Fruit fly (Drosophila melanogaster) whole organism, embryonic: Measurements from ENCODE around the gene CG11374.

Experiments used
- Adf1 ChIP-seq: fragments of 200-800 bp; sonication (Bioruptor generic); IDR thresholded peaks from 2 replicates; pipeline ENCODE4 v1.3.6; 2022; ENCODE audit warnings: missing biosample characterization, missing genetic modification characterization
- Bgb ChIP-seq: fragments of 200-800 bp; sonication (Bioruptor generic); IDR thresholded peaks from 2 replicates; pipeline ENCODE4 v1.3.6; 2022; ENCODE audit warnings: missing biosample characterization, missing genetic modification characterization; ENCODE audit not compliant: partially characterized antibody
- Blimp-1 ChIP-seq: fragments of 200-800 bp; sonication (Bioruptor generic); optimal IDR thresholded peaks from 3 replicates; lab custom pipeline; 2018; ENCODE audit warnings: missing biosample characterization, missing genetic modification characterization, mild to moderate bottlenecking, moderate library complexity, missing genetic modification reagents
- CG10147 ChIP-seq: fragments of 200-800 bp; sonication (Bioruptor generic); optimal IDR thresholded peaks from 2 replicates; lab custom pipeline; 2019; ENCODE audit warnings: missing biosample characterization, mild to moderate bottlenecking, missing genetic modification characterization, moderate library complexity
- CG10267 ChIP-seq: fragments of 200-800 bp; sonication (Bioruptor generic); optimal IDR thresholded peaks from 2 replicates; lab custom pipeline; 2018; ENCODE audit warnings: missing biosample characterization, mild to moderate bottlenecking, missing genetic modification characterization, moderate library complexity
- CG10321 ChIP-seq: fragments of 200-800 bp; sonication (Bioruptor generic); IDR thresholded peaks from 2 replicates; pipeline ENCODE4 v1.3.6; 2022; ENCODE audit warnings: missing biosample characterization, missing genetic modification characterization
- CG10565 ChIP-seq: fragments of 200-800 bp; sonication (Bioruptor generic); optimal IDR thresholded peaks from 3 replicates; lab custom pipeline; 2016; ENCODE audit warnings: missing biosample characterization, mild to moderate bottlenecking, missing genetic modification characterization
- CG12236 ChIP-seq: fragments of 200-800 bp; sonication (Bioruptor generic); optimal IDR thresholded peaks from 2 replicates; lab custom pipeline; 2016; ENCODE audit warnings: missing biosample characterization, missing genetic modification characterization
- CG12769 ChIP-seq: fragments of 200-800 bp; sonication (Bioruptor generic); optimal IDR thresholded peaks from 2 replicates; lab custom pipeline; 2019; ENCODE audit warnings: missing biosample characterization, mild to moderate bottlenecking, missing genetic modification characterization, moderate library complexity
- CG13624 ChIP-seq: fragments of 200-800 bp; sonication (Bioruptor generic); optimal IDR thresholded peaks from 2 replicates; lab custom pipeline; 2016; ENCODE audit warnings: missing biosample characterization, missing genetic modification characterization
- CG14667 ChIP-seq: fragments of 200-800 bp; sonication (Bioruptor generic); IDR thresholded peaks from 2 replicates; pipeline ENCODE4 v1.3.6; 2022; ENCODE audit warnings: missing biosample characterization, missing genetic modification characterization
- CG14710 ChIP-seq: fragments of 200-800 bp; sonication (Bioruptor generic); optimal IDR thresholded peaks from 3 replicates; lab custom pipeline; 2019; ENCODE audit warnings: missing biosample characterization, mild to moderate bottlenecking, missing genetic modification characterization, moderate library complexity
- CG1529 ChIP-seq: fragments of 200-800 bp; sonication (Bioruptor generic); optimal IDR thresholded peaks from 3 replicates; lab custom pipeline; 2018; ENCODE audit warnings: missing biosample characterization, missing genetic modification characterization
- CG15601 ChIP-seq: fragments of 200-800 bp; sonication (Bioruptor generic); optimal IDR thresholded peaks from 3 replicates; lab custom pipeline; 2019; ENCODE audit warnings: missing biosample characterization, mild to moderate bottlenecking, missing genetic modification characterization, moderate library complexity
- CG17802 ChIP-seq: fragments of 200-800 bp; sonication (Bioruptor generic); optimal IDR thresholded peaks from 2 replicates; lab custom pipeline; 2018; ENCODE audit warnings: missing biosample characterization, mild to moderate bottlenecking, missing genetic modification characterization, moderate library complexity
- CG2202 ChIP-seq: fragments of 200-800 bp; sonication (Bioruptor generic); optimal IDR thresholded peaks from 2 replicates; lab custom pipeline; 2018; ENCODE audit warnings: missing biosample characterization, mild to moderate bottlenecking, missing genetic modification characterization
- CG6683 ChIP-seq: fragments of 200-800 bp; sonication (Bioruptor generic); optimal IDR thresholded peaks from 2 replicates; lab custom pipeline; 2017; ENCODE audit warnings: missing biosample characterization, mild to moderate bottlenecking, missing genetic modification characterization, missing genetic modification reagents
- CG6791 ChIP-seq: fragments of 200-800 bp; sonication (Bioruptor generic); IDR thresholded peaks from 3 replicates; pipeline ENCODE4 v1.3.6; 2022; ENCODE audit warnings: missing biosample characterization, missing genetic modification characterization; ENCODE audit not compliant: partially characterized antibody
- CG6854 ChIP-seq: fragments of 200-800 bp; sonication (Bioruptor generic); optimal IDR thresholded peaks from 3 replicates; lab custom pipeline; 2017; ENCODE audit warnings: missing biosample characterization, mild to moderate bottlenecking, missing genetic modification characterization
- CG7357 ChIP-seq: fragments of 200-800 bp; sonication (Bioruptor generic); IDR thresholded peaks from 3 replicates; pipeline ENCODE4 v1.3.6; 2022; ENCODE audit warnings: missing biosample characterization, missing genetic modification characterization
- CG9797 ChIP-seq: fragments of 200-800 bp; sonication (Bioruptor generic); optimal IDR thresholded peaks from 3 replicates; lab custom pipeline; 2018; ENCODE audit warnings: missing biosample characterization, mild to moderate bottlenecking, missing genetic modification characterization
- Deaf1 ChIP-seq: fragments of 200-800 bp; optimal IDR thresholded peaks from 3 replicates; lab custom pipeline; 2019; ENCODE audit warnings: missing biosample characterization, mild to moderate bottlenecking, missing genetic modification characterization, moderate library complexity
- HHEX ChIP-seq: fragments of 200-800 bp; sonication (Bioruptor generic); optimal IDR thresholded peaks from 3 replicates; lab custom pipeline; 2017; ENCODE audit warnings: missing biosample characterization, mild to moderate bottlenecking, missing genetic modification characterization, missing genetic modification reagents
- MTF-1 ChIP-seq: fragments of 200-800 bp; sonication (Bioruptor generic); optimal IDR thresholded peaks from 2 replicates; lab custom pipeline; 2018; ENCODE audit warnings: missing biosample characterization, mild to moderate bottlenecking, missing genetic modification characterization, borderline replicate concordance
- Max ChIP-seq: fragments of 200-800 bp; sonication (Bioruptor generic); optimal IDR thresholded peaks from 2 replicates; lab custom pipeline; 2016; ENCODE audit warnings: missing biosample characterization, mild to moderate bottlenecking, missing genetic modification characterization
- NC2β ChIP-seq: fragments of 200-800 bp; sonication (Bioruptor generic); optimal IDR thresholded peaks from 2 replicates; lab custom pipeline; 2016; ENCODE audit warnings: missing biosample characterization, missing genetic modification characterization
- Nf-YB ChIP-seq: fragments of 200-800 bp; sonication (Bioruptor generic); optimal IDR thresholded peaks from 3 replicates; lab custom pipeline; 2019; ENCODE audit warnings: missing biosample characterization, mild to moderate bottlenecking, missing genetic modification characterization, moderate library complexity
- NfI ChIP-seq: fragments of 200-800 bp; sonication (Bioruptor generic); optimal IDR thresholded peaks from 3 replicates; lab custom pipeline; 2018; ENCODE audit warnings: missing biosample characterization, mild to moderate bottlenecking, missing genetic modification characterization, moderate library complexity
- Trl ChIP-seq, 3 experiments: fragments of >200 bp in 2 of 3; fragments of 200-800 bp in 1 of 3; sonication (Bioruptor generic) in 1 of 3; optimal IDR thresholded peaks; 2 replicates in 1 of 3; 3 replicates in 2 of 3; lab custom pipeline; 2016 to 2017; ENCODE audit warnings: missing biosample characterization in 1 of 3, missing genetic modification characterization in 1 of 3
- Xrp1 ChIP-seq: fragments of 200-800 bp; sonication (Bioruptor generic); IDR thresholded peaks from 2 replicates; pipeline ENCODE4 v1.3.6; 2022; ENCODE audit warnings: missing biosample characterization, missing genetic modification characterization
- ase ChIP-seq: fragments of 200-800 bp; sonication (Bioruptor generic); IDR thresholded peaks from 3 replicates; pipeline ENCODE4 v1.3.6; 2022; ENCODE audit warnings: missing biosample characterization, missing genetic modification characterization
- bab2 ChIP-seq: fragments of 200-800 bp; sonication (Bioruptor generic); optimal IDR thresholded peaks from 2 replicates; lab custom pipeline; 2016; ENCODE audit warnings: missing biosample characterization, missing genetic modification characterization
- bcd ChIP-seq: fragments of 200-800 bp; sonication (Bioruptor generic); optimal IDR thresholded peaks from 2 replicates; lab custom pipeline; 2017; ENCODE audit warnings: missing biosample characterization, mild to moderate bottlenecking, missing genetic modification characterization
- chinmo ChIP-seq: fragments of 200-800 bp; sonication (Bioruptor generic); IDR thresholded peaks from 4 replicates; pipeline ENCODE4 v1.3.6; 2022; ENCODE audit warnings: missing biosample characterization, missing genetic modification characterization; ENCODE audit not compliant: partially characterized antibody
- dmrt11E ChIP-seq: fragments of 200-800 bp; sonication (Bioruptor generic); optimal IDR thresholded peaks from 3 replicates; lab custom pipeline; 2018; ENCODE audit warnings: missing biosample characterization, mild to moderate bottlenecking, missing genetic modification characterization, moderate library complexity
- en ChIP-seq: fragments of 200-800 bp; sonication (Bioruptor generic); optimal IDR thresholded peaks from 2 replicates; lab custom pipeline; 2016; ENCODE audit warnings: missing biosample characterization, missing genetic modification characterization
- ftz-f1 ChIP-seq: fragments of 200-800 bp; sonication (Bioruptor generic); optimal IDR thresholded peaks from 2 replicates; lab custom pipeline; 2016; ENCODE audit warnings: missing biosample characterization, missing genetic modification characterization
- fu2 ChIP-seq: fragments of 200-800 bp; sonication (Bioruptor generic); optimal IDR thresholded peaks from 2 replicates; lab custom pipeline; 2016; ENCODE audit warnings: missing biosample characterization, missing genetic modification characterization
- ind ChIP-seq: fragments of 200-800 bp; sonication (Bioruptor generic); optimal IDR thresholded peaks from 3 replicates; lab custom pipeline; 2016; ENCODE audit warnings: missing biosample characterization, missing genetic modification characterization
- nau ChIP-seq: fragments of 200-800 bp; sonication (Bioruptor generic); optimal IDR thresholded peaks from 3 replicates; lab custom pipeline; 2017; ENCODE audit warnings: missing biosample characterization, mild to moderate bottlenecking, missing genetic modification characterization, missing genetic modification reagents
- org-1 ChIP-seq: fragments of 200-800 bp; sonication (Bioruptor generic); optimal IDR thresholded peaks from 2 replicates; lab custom pipeline; 2017; ENCODE audit warnings: missing biosample characterization, missing genetic modification characterization
- pho ChIP-seq: fragments of 200-800 bp; sonication (Bioruptor generic); optimal IDR thresholded peaks from 2 replicates; lab custom pipeline; 2016; ENCODE audit warnings: missing biosample characterization, missing genetic modification characterization
- rib ChIP-seq: fragments of 200-800 bp; sonication (Bioruptor generic); IDR thresholded peaks from 2 replicates; pipeline ENCODE4 v1.3.6; 2022; ENCODE audit warnings: missing biosample characterization, missing genetic modification characterization
- slbo ChIP-seq: fragments of 200-800 bp; sonication (Bioruptor generic); IDR thresholded peaks from 2 replicates; pipeline ENCODE4 v1.3.6; 2022; ENCODE audit warnings: missing biosample characterization, missing genetic modification characterization
- sr ChIP-seq: fragments of 200-800 bp; sonication (Bioruptor generic); IDR thresholded peaks from 3 replicates; pipeline ENCODE4 v1.3.6; 2022; ENCODE audit warnings: missing biosample characterization, missing genetic modification characterization
- stwl ChIP-seq: fragments of 200-800 bp; sonication (Bioruptor generic); optimal IDR thresholded peaks from 3 replicates; lab custom pipeline; 2018; ENCODE audit warnings: missing biosample characterization, mild to moderate bottlenecking, missing genetic modification characterization, moderate library complexity
- zf30C ChIP-seq: fragments of 200-800 bp; sonication (Bioruptor generic); optimal IDR thresholded peaks from 3 replicates; lab custom pipeline; 2018; ENCODE audit warnings: missing biosample characterization, mild to moderate bottlenecking, missing genetic modification characterization

CG11374 gene

dm6 chr2L:107476-108436, 31.6 kb downstream of the CG11374 start (continued):
- TF ChIP-seq slbo (GFP tag; lab: Robert Waterston, UW): 0 out of 2 replicates have a peak, but pooled peaks have one; percentile 5
- no peak for TF ChIP-seq CG6683 (GFP tag; lab: Kevin White, UChicago)
- TF ChIP-seq org-1: no peak
- TF ChIP-seq CG6854 (GFP tag; lab: Kevin White, UChicago): peak; percentile 64
- peak; percentile 2 for TF ChIP-seq NfI (GFP tag; lab: Kevin White, UChicago)
- no peak for TF ChIP-seq fu2 (GFP tag; lab: Kevin White, UChicago)
- TF ChIP-seq Adf1 (GFP tag; lab: Robert Waterston, UW): peak; percentile 52; the same call in 1 of the 2 replicates
- TF ChIP-seq zf30C (GFP tag; lab: Kevin White, UChicago): no peak
- TF ChIP-seq CG10565 (GFP tag; lab: Kevin White, UChicago): no peak
- TF ChIP-seq CG10321 (GFP tag; lab: Robert Waterston, UW): no peak
- TF ChIP-seq Bgb: peak; percentile 53; the same call in 1 of the 2 replicates
- peak; percentile 46 for TF ChIP-seq stwl (tag; lab: Kevin White, UChicago)
- peak; percentile 38 for TF ChIP-seq CG9797 (GFP tag; lab: Kevin White, UChicago)
- peak; percentile 43 for TF ChIP-seq CG12769 (tag; lab: Kevin White, UChicago)
- TF ChIP-seq pho (GFP tag; lab: Kevin White, UChicago): no peak
- TF ChIP-seq en: peak; percentile 32
- TF ChIP-seq CG14710 (tag; lab: Kevin White, UChicago): peak; percentile 16
- TF ChIP-seq ase: no peak
- TF ChIP-seq CG7357 (GFP tag; lab: Robert Waterston, UW): no peak
- no peak for TF ChIP-seq NC2β (GFP tag; lab: Kevin White, UChicago)
- no peak for TF ChIP-seq Blimp-1 (GFP tag; lab: Kevin White, UChicago)
- TF ChIP-seq CG13624 (GFP tag; lab: Kevin White, UChicago): peak; percentile 33
- peak; percentile 88; the same call in 2 of the 4 replicates for TF ChIP-seq chinmo (GFP tag; lab: Robert Waterston, UW)
- TF ChIP-seq ftz-f1: peak; percentile 9
- TF ChIP-seq CG12236 (GFP tag; lab: Kevin White, UChicago): no peak
- no peak for TF ChIP-seq bcd (GFP tag; lab: Kevin White, UChicago)
- peak; percentile 58 for TF ChIP-seq rib (GFP tag; lab: Robert Waterston, UW)
- TF ChIP-seq ind (GFP tag; lab: Kevin White, UChicago): no peak
- peak; percentile 54 for TF ChIP-seq Deaf1 (tag; lab: Kevin White, UChicago)
- TF ChIP-seq CG15601: peak; percentile 17
- no peak for TF ChIP-seq CG10147 (GFP tag; lab: Kevin White, UChicago)
- peak; percentile 87 to 95 for TF ChIP-seq Trl (optimal IDR thresholded peaks at IDR 0.05; lab: Kevin White, UChicago)
- no peak for TF ChIP-seq Trl (GFP tag; optimal IDR thresholded peaks at IDR 0.05; lab: Kevin White, UChicago)
- no peak for TF ChIP-seq Xrp1 (GFP tag; lab: Robert Waterston, UW)
- no peak for TF ChIP-seq CG14667 (GFP tag; lab: Robert Waterston, UW)
- TF ChIP-seq CG17802 (tag; lab: Kevin White, UChicago): no peak
- peak; percentile 31 for TF ChIP-seq Max (GFP tag; lab: Kevin White, UChicago)
- TF ChIP-seq sr (GFP tag; lab: Robert Waterston, UW): no peak
- TF ChIP-seq CG1529: peak; percentile 69
- TF ChIP-seq Nf-YB (GFP tag; lab: Kevin White, UChicago): no peak
- peak; percentile 8 for TF ChIP-seq HHEX (GFP tag; lab: Kevin White, UChicago)
- TF ChIP-seq MTF-1: peak; percentile 14
- no peak for TF ChIP-seq dmrt11E (tag; lab: Kevin White, UChicago)
- TF ChIP-seq CG2202 (tag; lab: Kevin White, UChicago): no peak
- no peak for TF ChIP-seq CG6791
- TF ChIP-seq nau (GFP tag; lab: Kevin White, UChicago): no peak
- TF ChIP-seq bab2: no peak
- TF ChIP-seq CG10267 (tag; lab: Kevin White, UChicago): no peak
